Worm (Caenorhabditis elegans) whole organism, L4 larva: ENCODE data around the gene Y53C12B.1.

ENCODE experiments used
- F10B5.3 ChIP-seq: sonication (generic microtip); optimal IDR thresholded peaks from 2 replicates; lab custom pipeline; 2016; ENCODE audit warnings: mild to moderate bottlenecking, missing genetic modification characterization, missing compliant biosample characterization
- T20F7.1 ChIP-seq: fragments of 200-800 bp; sonication (Bioruptor generic); optimal IDR thresholded peaks from 2 replicates; lab custom pipeline; 2018; ENCODE audit warnings: mild to moderate bottlenecking, missing genetic modification characterization, missing compliant biosample characterization
- Y105C5A.15 ChIP-seq: fragments of 200-800 bp; sonication (Bioruptor generic); IDR thresholded peaks from 2 replicates; pipeline ENCODE4 v1.3.6; 2022; ENCODE audit warnings: missing genetic modification characterization, missing compliant biosample characterization
- Y48G9A.11 ChIP-seq: fragments of 200-800 bp; sonication (Bioruptor generic); IDR thresholded peaks from 2 replicates; pipeline ENCODE4 v1.3.6; 2022; ENCODE audit warnings: missing genetic modification reagents, missing genetic modification characterization, missing compliant biosample characterization
- Y5F2A.4 ChIP-seq: fragments of 200-800 bp; sonication (Bioruptor generic); optimal IDR thresholded peaks from 2 replicates; lab custom pipeline; 2018; ENCODE audit warnings: mild to moderate bottlenecking, missing genetic modification characterization, missing compliant biosample characterization
- ZK337.2 ChIP-seq: fragments of 200-800 bp; sonication (Bioruptor generic); IDR thresholded peaks from 2 replicates; pipeline ENCODE4 v1.3.6; 2022; ENCODE audit warnings: missing genetic modification reagents, missing genetic modification characterization, missing compliant biosample characterization
- aly-2 ChIP-seq: sonication (generic microtip); optimal IDR thresholded peaks from 2 replicates; lab custom pipeline; 2018; ENCODE audit warnings: missing biosample characterization, missing genetic modification characterization
- arid-1 ChIP-seq: fragments of 200-800 bp; sonication (Bioruptor generic); conservative IDR thresholded peaks from 2 replicates; pipeline ENCODE4 v1.3.6; 2022; ENCODE audit warnings: missing genetic modification reagents, missing genetic modification characterization, missing compliant biosample characterization
- ceh-32 ChIP-seq: sonication (generic microtip); optimal IDR thresholded peaks from 2 replicates; lab custom pipeline; 2016; ENCODE audit warnings: mild to moderate bottlenecking, missing genetic modification characterization, missing compliant biosample characterization; ENCODE audit not compliant: poor library complexity
- ceh-44 ChIP-seq: fragments of 200-800 bp; sonication (Bioruptor generic); IDR thresholded peaks from 2 replicates; pipeline ENCODE4 v1.3.6; 2022; ENCODE audit warnings: missing genetic modification reagents, missing genetic modification characterization, missing compliant biosample characterization
- ceh-62 ChIP-seq: sonication (generic microtip); optimal IDR thresholded peaks from 2 replicates; lab custom pipeline; 2017; ENCODE audit warnings: missing biosample characterization, missing genetic modification characterization
- ceh-82 ChIP-seq: sonication (generic microtip); optimal IDR thresholded peaks from 2 replicates; lab custom pipeline; 2017; ENCODE audit warnings: missing biosample characterization, missing genetic modification characterization
- ces-1 ChIP-seq: fragments of 150-350 bp; sonication (generic microtip); optimal IDR thresholded peaks from 4 replicates; lab custom pipeline; 2014; ENCODE audit warnings: missing biosample characterization, missing genetic modification reagents, missing genetic modification characterization
- ctbp-1 ChIP-seq: fragments of 200-800 bp; sonication (Bioruptor generic); IDR thresholded peaks from 2 replicates; pipeline ENCODE4 v1.3.6; 2022; ENCODE audit warnings: missing genetic modification reagents, missing genetic modification characterization, missing compliant biosample characterization
- daf-12 ChIP-seq: fragments of 150-350 bp; optimal IDR thresholded peaks from 2 replicates; lab custom pipeline; 2014; ENCODE audit warnings: missing biosample characterization, missing genetic modification reagents, missing genetic modification characterization
- daf-16 ChIP-seq, 3 experiments: sonication (generic microtip); optimal IDR thresholded peaks; 2 replicates each; lab custom pipeline; 2016 to 2017; ENCODE audit warnings: missing genetic modification characterization in 3 of 3, missing genetic modification reagents in 3 of 3, mild to moderate bottlenecking in 2 of 3, missing compliant biosample characterization in 2 of 3, missing biosample characterization in 1 of 3, moderate library complexity in 1 of 3
- dmd-8 ChIP-seq: fragments of 200-800 bp; sonication (Bioruptor generic); IDR thresholded peaks from 2 replicates; pipeline ENCODE4 v1.3.6; 2022; ENCODE audit warnings: missing genetic modification characterization, missing compliant biosample characterization
- egl-43 ChIP-seq: fragments of 200-800 bp; sonication (Bioruptor generic); IDR thresholded peaks from 2 replicates; pipeline ENCODE4 v1.3.6; 2022; ENCODE audit warnings: missing genetic modification reagents, missing genetic modification characterization, missing compliant biosample characterization
- fkh-10 ChIP-seq: fragments of 150-350 bp; optimal IDR thresholded peaks from 2 replicates; lab custom pipeline; 2014; ENCODE audit warnings: missing biosample characterization, missing genetic modification reagents, missing genetic modification characterization
- gei-8 ChIP-seq: fragments of 200-800 bp; sonication (Bioruptor generic); optimal IDR thresholded peaks from 2 replicates; lab custom pipeline; 2018; ENCODE audit warnings: mild to moderate bottlenecking, missing genetic modification characterization, missing compliant biosample characterization
- hif-1 ChIP-seq, 2 experiments: sonication (generic microtip); optimal IDR thresholded peaks; 2 replicates each; lab custom pipeline; 2016 to 2017; ENCODE audit warnings: missing compliant biosample characterization in 2 of 2, missing genetic modification characterization in 2 of 2, missing genetic modification reagents in 2 of 2, missing genotype in 2 of 2, mild to moderate bottlenecking in 1 of 2
- hlh-11 ChIP-seq: fragments of 200-800 bp; sonication (Bioruptor generic); optimal IDR thresholded peaks from 2 replicates; lab custom pipeline; 2018; ENCODE audit warnings: mild to moderate bottlenecking, missing genetic modification characterization, missing compliant biosample characterization
- hlh-30 ChIP-seq: sonication (generic microtip); optimal IDR thresholded peaks from 2 replicates; lab custom pipeline; 2017; ENCODE audit warnings: antibody characterized with exemption, mild to moderate bottlenecking, missing genetic modification characterization, missing compliant biosample characterization; ENCODE audit not compliant: insufficient read depth
- hmg-1.1 ChIP-seq: fragments of 200-800 bp; sonication (Bioruptor generic); IDR thresholded peaks from 2 replicates; pipeline ENCODE4 v1.3.6; 2022; ENCODE audit warnings: missing genetic modification reagents, missing genetic modification characterization, missing compliant biosample characterization
- lin-1 ChIP-seq: fragments of 200-800 bp; sonication (Bioruptor generic); IDR thresholded peaks from 2 replicates; pipeline ENCODE4 v1.3.6; 2022; ENCODE audit warnings: missing genetic modification reagents, missing genetic modification characterization, missing compliant biosample characterization
- lin-29 ChIP-seq: fragments of 200-800 bp; sonication (Bioruptor generic); IDR thresholded peaks from 2 replicates; pipeline ENCODE4 v1.3.6; 2022; ENCODE audit warnings: missing genetic modification reagents, missing genetic modification characterization, missing compliant biosample characterization
- lin-39 ChIP-seq: fragments of 150-350 bp; optimal IDR thresholded peaks from 2 replicates; lab custom pipeline; 2014; ENCODE audit warnings: missing biosample characterization, missing genetic modification reagents, missing genetic modification characterization
- lir-3 ChIP-seq: sonication (generic microtip); optimal IDR thresholded peaks from 2 replicates; lab custom pipeline; 2016; ENCODE audit warnings: mild to moderate bottlenecking, missing genetic modification characterization, missing compliant biosample characterization
- madf-5 ChIP-seq, 2 experiments: fragments of 200-800 bp; sonication (Bioruptor generic); IDR thresholded peaks; 2 replicates each; pipeline ENCODE4 v1.3.6; 2022; ENCODE audit warnings: missing compliant biosample characterization in 2 of 2, missing genetic modification characterization in 2 of 2
- madf-9 ChIP-seq: fragments of 200-800 bp; sonication (Bioruptor generic); conservative IDR thresholded peaks from 2 replicates; pipeline ENCODE4 v1.3.6; 2022; ENCODE audit warnings: missing genetic modification reagents, missing genetic modification characterization, missing compliant biosample characterization
- mdt-29 ChIP-seq: fragments of 200-800 bp; sonication (Bioruptor generic); IDR thresholded peaks from 2 replicates; pipeline ENCODE4 v1.3.6; 2022; ENCODE audit warnings: missing genetic modification reagents, missing genetic modification characterization, missing compliant biosample characterization
- mep-1 ChIP-seq: fragments of 150-350 bp; sonication (generic microtip); optimal IDR thresholded peaks from 3 replicates; lab custom pipeline; 2014; ENCODE audit warnings: missing biosample characterization, missing genetic modification characterization
- mes-2 ChIP-seq: sonication (generic microtip); optimal IDR thresholded peaks from 2 replicates; lab custom pipeline; 2016; ENCODE audit warnings: missing genotype, mild to moderate bottlenecking, missing genetic modification characterization, missing compliant biosample characterization; ENCODE audit not compliant: poor library complexity, severe bottlenecking
- mxl-2 ChIP-seq: fragments of 200-800 bp; sonication (Bioruptor generic); conservative IDR thresholded peaks from 2 replicates; pipeline ENCODE4 v1.3.6; 2022; ENCODE audit warnings: missing genetic modification reagents, missing genetic modification characterization, missing compliant biosample characterization
- nhr-10 ChIP-seq: fragments of 150-350 bp; optimal IDR thresholded peaks from 2 replicates; lab custom pipeline; 2014; ENCODE audit warnings: missing biosample characterization, missing genetic modification characterization
- nhr-102 ChIP-seq: sonication (generic microtip); optimal IDR thresholded peaks from 2 replicates; lab custom pipeline; 2016; ENCODE audit warnings: mild to moderate bottlenecking, missing genetic modification characterization, moderate library complexity, missing compliant biosample characterization
- nhr-48 ChIP-seq: sonication (generic microtip); optimal IDR thresholded peaks from 2 replicates; lab custom pipeline; 2016; ENCODE audit warnings: mild to moderate bottlenecking, missing genetic modification characterization, missing compliant biosample characterization
- nhr-77 ChIP-seq: fragments of 150-350 bp; optimal IDR thresholded peaks from 2 replicates; lab custom pipeline; 2014; ENCODE audit warnings: missing biosample characterization, missing genetic modification characterization
- rbr-2 ChIP-seq: sonication (generic microtip); optimal IDR thresholded peaks from 2 replicates; lab custom pipeline; 2016; ENCODE audit warnings: missing genotype, missing genetic modification characterization, missing compliant biosample characterization
- snpc-4 ChIP-seq: fragments of 150-350 bp; optimal IDR thresholded peaks from 2 replicates; lab custom pipeline; 2014; ENCODE audit warnings: missing biosample characterization, missing genetic modification characterization
- unc-130 ChIP-seq: sonication (generic microtip); optimal IDR thresholded peaks from 2 replicates; lab custom pipeline; 2016; ENCODE audit warnings: missing genetic modification reagents, missing genetic modification characterization, missing compliant biosample characterization
- unc-62 ChIP-seq, 3 experiments: fragments of 150-350 bp in 1 of 3; sonication (generic microtip); optimal IDR thresholded peaks in 2 of 3; peaks in 1 of 3; 1 replicate in 1 of 3; 2 replicates in 2 of 3; lab custom pipeline; 2014 to 2017; ENCODE audit warnings: missing biosample characterization in 3 of 3, missing genetic modification characterization in 3 of 3, missing genetic modification reagents in 3 of 3, missing genotype in 1 of 3
- vab-7 ChIP-seq: fragments of 200-800 bp; sonication (Bioruptor generic); IDR thresholded peaks from 2 replicates; pipeline ENCODE4 v1.3.6; 2022; ENCODE audit warnings: missing genetic modification reagents, missing genetic modification characterization, missing compliant biosample characterization
- zag-1 ChIP-seq: fragments of 150-350 bp; optimal IDR thresholded peaks from 2 replicates; lab custom pipeline; 2014; ENCODE audit warnings: missing biosample characterization, missing genetic modification characterization
- zfp-2 ChIP-seq: sonication (generic microtip); optimal IDR thresholded peaks from 2 replicates; lab custom pipeline; 2016; ENCODE audit warnings: mild to moderate bottlenecking, missing genetic modification characterization, missing compliant biosample characterization
- zfp-3 ChIP-seq: fragments of 200-800 bp; sonication (Bioruptor generic); conservative IDR thresholded peaks from 2 replicates; pipeline ENCODE4 v1.3.6; 2022; ENCODE audit warnings: missing genetic modification reagents, missing genetic modification characterization, missing compliant biosample characterization
- zip-11 ChIP-seq: fragments of 200-800 bp; sonication (Bioruptor generic); IDR thresholded peaks from 2 replicates; pipeline ENCODE4 v1.3.6; 2022; ENCODE audit warnings: missing genetic modification characterization, missing compliant biosample characterization
- ztf-11 ChIP-seq: fragments of 150-350 bp; optimal IDR thresholded peaks from 2 replicates; lab custom pipeline; 2014; ENCODE audit warnings: missing biosample characterization, missing genetic modification characterization

Gene Y53C12B.1

ce11 chrII:9769797-9770520, 24.1 kb upstream of the Y53C12B.1 start, which contains the start of gene aqp-10 (continued):
- TF ChIP-seq lir-3 (tag; lab: Kevin White, UChicago) (no peak), daf-12 (tag; lab: Kevin White, UChicago) (no peak), egl-43 (GFP tag; lab: Robert Waterston, UW) (no peak), vab-7 (GFP tag; lab: Robert Waterston, UW) (no peak), ceh-82 (tag; lab: Kevin White, UChicago) (no peak), ZK337.2 (GFP tag; lab: Robert Waterston, UW) (no peak), ceh-32 (tag; lab: Kevin White, UChicago) (no peak), ctbp-1 (no peak), hif-1 (tag; optimal IDR thresholded peaks at IDR 0.05; lab: Kevin White, UChicago) (peak in 1 of 2 experiments; percentile 44), nhr-102 (tag; lab: Kevin White, UChicago) (peak; percentile 76), madf-9 (GFP tag; lab: Robert Waterston, UW) (no peak), ztf-11 (tag; lab: Kevin White, UChicago) (no peak), nhr-10 (tag; lab: Kevin White, UChicago) (no peak), hlh-11 (peak; percentile 80), aly-2 (tag; lab: Kevin White, UChicago) (no peak), madf-5 (GFP tag; IDR thresholded peaks at IDR 0.05; lab: Robert Waterston, UW) (no peak), nhr-77 (tag; lab: Kevin White, UChicago) (peak; percentile 35), zfp-3 (GFP tag; lab: Robert Waterston, UW) (0 out of 2 replicates have a peak, but pooled peaks have one; percentile 35), ceh-62 (no peak), gei-8 (GFP tag; lab: Kevin White, UChicago) (no peak), arid-1 (0 out of 2 replicates have a peak, but pooled peaks have one; percentile 28), mdt-29 (GFP tag; lab: Robert Waterston, UW) (no peak), F10B5.3 (no peak), zfp-2 (tag; lab: Kevin White, UChicago) (no peak), hmg-1.1 (GFP tag; lab: Robert Waterston, UW) (peak; percentile 70), mxl-2 (GFP tag; lab: Robert Waterston, UW) (0 out of 2 replicates have a peak, but pooled peaks have one; percentile 23), lin-29 (GFP tag; lab: Robert Waterston, UW) (no peak), Y105C5A.15 (GFP tag; lab: Robert Waterston, UW) (no peak), zip-11 (no peak), rbr-2 (tag; lab: Kevin White, UChicago) (peak; percentile 29), mep-1 (tag; lab: Kevin White, UChicago) (peak; percentile 45), zag-1 (tag; lab: Kevin White, UChicago) (no peak), ceh-44 (GFP tag; lab: Robert Waterston, UW) (no peak), mes-2 (tag; lab: Kevin White, UChicago) (peak; percentile 62), hlh-30 (tag; lab: Kevin White, UChicago) (peak; percentile 85), dmd-8 (GFP tag; lab: Robert Waterston, UW) (0 out of 2 replicates have a peak, but pooled peaks have one; percentile 37), lin-1 (0 out of 2 replicates have a peak, but pooled peaks have one; percentile 10), nhr-48 (tag; lab: Kevin White, UChicago) (peak; percentile 45), Y48G9A.11 (no peak), T20F7.1 (GFP tag; lab: Kevin White, UChicago) (peak; percentile 53), unc-130 (GFP tag; lab: Kevin White, UChicago) (no peak), daf-16 (GFP tag; optimal IDR thresholded peaks at IDR 0.05; lab: Kevin White, UChicago) (peak in 1 of 2 experiments; percentile 68), daf-16 (tag; optimal IDR thresholded peaks at IDR 0.05; lab: Kevin White, UChicago) (peak; percentile 80), unc-62 (GFP tag; optimal IDR thresholded peaks at IDR 0.05 in 1 of 2; lab: Kevin White, UChicago) (no peak), unc-62 (tag; optimal IDR thresholded peaks at IDR 0.05; lab: Kevin White, UChicago) (no peak), fkh-10 (GFP tag; lab: Kevin White, UChicago) (no peak), snpc-4 (tag; lab: Kevin White, UChicago) (no peak), lin-39 (tag; lab: Kevin White, UChicago) (no peak), Y5F2A.4 (GFP tag; lab: Kevin White, UChicago) (no peak), ces-1 (GFP tag; lab: Kevin White, UChicago) (no peak)
